Fruit fly (Drosophila melanogaster) S2 (cell line): ENCODE measurements around the gene CG9776.

Experiments
- CG8478 ChIP-seq: fragments of >200 bp; optimal IDR thresholded peaks from 2 replicates; lab custom pipeline; 2018
- CTCF ChIP-seq, 2 experiments: fragments of >200 bp; optimal IDR thresholded peaks; 2 replicates each; lab custom pipeline; 2018

DNA sequence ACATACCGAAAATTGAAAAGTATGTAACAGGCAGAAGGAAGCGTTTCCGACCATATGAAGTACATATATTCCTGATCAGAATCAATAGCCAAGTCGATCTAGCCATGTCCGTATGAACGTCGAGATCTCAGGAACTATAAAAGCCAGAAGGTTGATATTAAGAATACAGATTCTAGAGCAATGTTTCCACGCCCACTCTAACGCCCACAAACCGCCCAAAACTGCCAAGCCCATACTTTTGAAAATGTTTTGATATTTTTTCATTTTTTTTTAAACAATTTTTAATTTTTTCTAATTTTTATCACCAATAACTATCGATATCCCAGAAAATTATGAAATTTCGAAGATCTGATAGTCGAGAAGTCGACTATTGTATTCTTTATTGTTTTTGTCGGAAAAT lies 28.1 kb upstream of the CG9776 start:
- TF ChIP-seq CG8478 (lab: Kevin White, UChicago) (no peak), CTCF (optimal IDR thresholded peaks at IDR 0.05; lab: Kevin White, UChicago) (no peak)
